Worm (Caenorhabditis elegans): ENCODE data around the gene Y53C12A.7.

DNA sequence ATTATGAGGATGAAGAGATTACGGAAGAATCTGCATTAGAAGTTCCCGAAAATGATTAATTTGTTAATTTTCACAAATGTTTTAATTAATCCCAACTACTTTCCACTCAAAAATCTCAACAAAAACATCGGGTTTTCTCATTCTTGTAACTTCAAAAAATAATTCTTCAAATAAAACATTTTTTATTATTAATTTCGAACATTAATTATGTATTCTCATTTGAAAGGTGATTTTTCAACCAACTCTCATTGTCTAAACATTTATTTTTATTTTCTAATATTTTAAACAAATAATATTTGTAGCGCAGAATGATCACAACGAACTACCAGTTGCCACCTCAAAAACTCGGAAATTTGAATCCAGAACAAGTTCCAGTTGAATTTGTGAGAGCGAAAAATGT is 29.0 kb upstream of the Y53C12A.7 start, which contains the start of gene ZK1320.7:
- TF ChIP-seq fkh-10 (GFP tag; optimal IDR thresholded peaks at IDR 0.05) = no peak
- no peak for TF ChIP-seq pag-3 (tag; optimal IDR thresholded peaks at IDR 0.05; ENCODE audit: borderline replicate concordance, insufficient read depth)
- TF ChIP-seq unc-86 (tag; optimal IDR thresholded peaks at IDR 0.05) = no peak
- no peak for TF ChIP-seq zag-1 (tag; optimal IDR thresholded peaks at IDR 0.05)
- TF ChIP-seq nhr-71 (tag; optimal IDR thresholded peaks at IDR 0.05) = no peak
- TF ChIP-seq nhr-77 (tag; optimal IDR thresholded peaks at IDR 0.05) = no peak
- no peak for TF ChIP-seq blmp-1 (tag; optimal IDR thresholded peaks at IDR 0.05)
- no peak for TF ChIP-seq C34B4.2 (tag; optimal IDR thresholded peaks at IDR 0.05)
- TF ChIP-seq nhr-19 (GFP tag; conservative IDR thresholded peaks at IDR 0.05) = no peak
- no peak for TF ChIP-seq lin-39 (tag; optimal IDR thresholded peaks at IDR 0.05)
- no peak for TF ChIP-seq snpc-4 (tag; optimal IDR thresholded peaks at IDR 0.05)

All from whole organism, L1 larva.